Fruit fly (Drosophila melanogaster) whole organism, embryonic: ENCODE results near the gene CG45072.
A peak's percentile ranks its signal among the peaks of the same experiment; 100 is the strongest.

ENCODE experiments used
- Bdp1 ChIP-seq: fragments of 200-800 bp; sonication (Bioruptor generic); optimal IDR thresholded peaks from 3 replicates; lab custom pipeline; 2016; ENCODE audit warnings: missing biosample characterization, missing genetic modification characterization
- CG10366 ChIP-seq: fragments of 200-800 bp; sonication (Bioruptor generic); IDR thresholded peaks from 2 replicates; pipeline ENCODE4 v1.3.6; 2022; ENCODE audit warnings: missing biosample characterization, missing genetic modification characterization
- CG11398 ChIP-seq: fragments of 200-800 bp; sonication (Bioruptor generic); optimal IDR thresholded peaks from 2 replicates; lab custom pipeline; 2016; ENCODE audit warnings: missing biosample characterization, missing genetic modification characterization
- CG12104 ChIP-seq: fragments of 200-800 bp; sonication (Bioruptor generic); optimal IDR thresholded peaks from 3 replicates; lab custom pipeline; 2016; ENCODE audit warnings: missing biosample characterization, missing genetic modification characterization
- CG12391 ChIP-seq: fragments of 200-800 bp; sonication (Bioruptor generic); optimal IDR thresholded peaks from 3 replicates; lab custom pipeline; 2018; ENCODE audit warnings: missing biosample characterization, mild to moderate bottlenecking, missing genetic modification characterization, moderate library complexity
- CG13123 ChIP-seq: fragments of 200-800 bp; sonication (Bioruptor generic); optimal IDR thresholded peaks from 2 replicates; lab custom pipeline; 2016; ENCODE audit warnings: missing biosample characterization, missing genetic modification characterization
- CG14860 ChIP-seq: fragments of 200-800 bp; sonication (Bioruptor generic); IDR thresholded peaks from 3 replicates; pipeline ENCODE4 v1.3.6; 2022; ENCODE audit warnings: missing biosample characterization, missing genetic modification characterization; ENCODE audit not compliant: partially characterized antibody
- CG15601 ChIP-seq: fragments of 200-800 bp; sonication (Bioruptor generic); optimal IDR thresholded peaks from 3 replicates; lab custom pipeline; 2019; ENCODE audit warnings: missing biosample characterization, mild to moderate bottlenecking, missing genetic modification characterization, moderate library complexity
- CG15696 ChIP-seq: fragments of 200-800 bp; sonication (Bioruptor generic); optimal IDR thresholded peaks from 2 replicates; lab custom pipeline; 2019; ENCODE audit warnings: missing biosample characterization, mild to moderate bottlenecking, missing genetic modification characterization, moderate library complexity
- CG17328 ChIP-seq: fragments of 200-800 bp; sonication (Bioruptor generic); IDR thresholded peaks from 2 replicates; pipeline ENCODE4 v1.3.6; 2022; ENCODE audit warnings: missing biosample characterization, missing genetic modification characterization
- CG18262 ChIP-seq: fragments of 200-800 bp; optimal IDR thresholded peaks from 3 replicates; lab custom pipeline; 2019; ENCODE audit warnings: missing biosample characterization, mild to moderate bottlenecking, missing genetic modification characterization, moderate library complexity
- CG2116 ChIP-seq: fragments of 200-800 bp; sonication (Bioruptor generic); optimal IDR thresholded peaks from 3 replicates; lab custom pipeline; 2018; ENCODE audit warnings: missing biosample characterization, mild to moderate bottlenecking, missing genetic modification characterization
- CG2199 ChIP-seq: fragments of 200-800 bp; sonication (Bioruptor generic); IDR thresholded peaks from 3 replicates; pipeline ENCODE4 v1.3.6; 2022; ENCODE audit warnings: missing biosample characterization, missing genetic modification characterization
- CG2202 ChIP-seq: fragments of 200-800 bp; sonication (Bioruptor generic); optimal IDR thresholded peaks from 2 replicates; lab custom pipeline; 2018; ENCODE audit warnings: missing biosample characterization, mild to moderate bottlenecking, missing genetic modification characterization
- CG31388 ChIP-seq: fragments of 200-800 bp; sonication (Bioruptor generic); optimal IDR thresholded peaks from 2 replicates; lab custom pipeline; 2016; ENCODE audit warnings: missing biosample characterization, missing genetic modification characterization
- CG32772 ChIP-seq: fragments of 200-800 bp; sonication (Bioruptor generic); IDR thresholded peaks from 2 replicates; pipeline ENCODE4 v1.3.6; 2022; ENCODE audit warnings: missing biosample characterization, missing genetic modification characterization
- CG4424 ChIP-seq: fragments of 200-800 bp; sonication (Bioruptor generic); optimal IDR thresholded peaks from 3 replicates; lab custom pipeline; 2016; ENCODE audit warnings: missing biosample characterization, missing genetic modification characterization
- CG6254 ChIP-seq: fragments of 200-800 bp; sonication (Bioruptor generic); optimal IDR thresholded peaks from 3 replicates; lab custom pipeline; 2017; ENCODE audit warnings: mild to moderate bottlenecking, missing biosample characterization, missing genetic modification reagents, missing genetic modification characterization
- CG6689 ChIP-seq: fragments of 200-800 bp; sonication (Bioruptor generic); IDR thresholded peaks from 2 replicates; pipeline ENCODE4 v1.3.6; 2022; ENCODE audit warnings: missing biosample characterization, missing genetic modification characterization
- CG8765 ChIP-seq: fragments of 200-800 bp; sonication (Bioruptor generic); IDR thresholded peaks from 2 replicates; pipeline ENCODE4 v1.3.6; 2022; ENCODE audit warnings: missing biosample characterization, missing genetic modification characterization
- CG9727 ChIP-seq: fragments of 200-800 bp; sonication (Bioruptor generic); optimal IDR thresholded peaks from 3 replicates; lab custom pipeline; 2017; ENCODE audit warnings: missing biosample characterization, mild to moderate bottlenecking, missing genetic modification characterization
- CG9932 ChIP-seq: fragments of 200-800 bp; sonication (Bioruptor generic); IDR thresholded peaks from 2 replicates; pipeline ENCODE4 v1.3.6; 2022; ENCODE audit warnings: missing biosample characterization, missing genetic modification characterization
- Gsc ChIP-seq: fragments of 200-800 bp; sonication (Bioruptor generic); IDR thresholded peaks from 2 replicates; pipeline ENCODE4 v1.3.6; 2022; ENCODE audit warnings: missing biosample characterization, missing genetic modification characterization
- HHEX ChIP-seq: fragments of 200-800 bp; sonication (Bioruptor generic); optimal IDR thresholded peaks from 3 replicates; lab custom pipeline; 2017; ENCODE audit warnings: missing biosample characterization, mild to moderate bottlenecking, missing genetic modification characterization, missing genetic modification reagents
- HLH54F ChIP-seq: fragments of 200-800 bp; sonication (Bioruptor generic); optimal IDR thresholded peaks from 3 replicates; lab custom pipeline; 2016; ENCODE audit warnings: missing biosample characterization, missing genetic modification characterization
- Hmx ChIP-seq: fragments of 200-800 bp; sonication (Bioruptor generic); optimal IDR thresholded peaks from 2 replicates; lab custom pipeline; 2016; ENCODE audit warnings: missing biosample characterization, missing genetic modification characterization
- Mrtf ChIP-seq: fragments of 200-800 bp; sonication (Bioruptor generic); IDR thresholded peaks from 3 replicates; pipeline ENCODE4 v1.3.6; 2022; ENCODE audit warnings: missing biosample characterization, missing genetic modification characterization
- Opbp ChIP-seq: fragments of 200-800 bp; sonication (Bioruptor generic); IDR thresholded peaks from 3 replicates; pipeline ENCODE4 v1.3.6; 2022; ENCODE audit warnings: missing biosample characterization, missing genetic modification characterization; ENCODE audit not compliant: partially characterized antibody
- Poxn ChIP-seq: fragments of 200-800 bp; sonication (Bioruptor generic); IDR thresholded peaks from 2 replicates; pipeline ENCODE4 v1.3.6; 2022; ENCODE audit warnings: missing biosample characterization, missing genetic modification characterization
- Ptx1 ChIP-seq: fragments of 200-800 bp; sonication (Bioruptor generic); IDR thresholded peaks from 2 replicates; pipeline ENCODE4 v1.3.6; 2022; ENCODE audit warnings: missing biosample characterization, missing genetic modification characterization
- ap ChIP-seq: fragments of 200-800 bp; sonication (Bioruptor generic); IDR thresholded peaks from 2 replicates; pipeline ENCODE4 v1.3.6; 2022; ENCODE audit warnings: missing biosample characterization, missing genetic modification characterization
- dan ChIP-seq: fragments of 200-800 bp; sonication (Bioruptor generic); IDR thresholded peaks from 2 replicates; pipeline ENCODE4 v1.3.6; 2022; ENCODE audit warnings: missing biosample characterization, missing genetic modification characterization
- danr ChIP-seq: fragments of 200-800 bp; sonication (Bioruptor generic); IDR thresholded peaks from 2 replicates; pipeline ENCODE4 v1.3.6; 2022; ENCODE audit warnings: missing biosample characterization, missing genetic modification characterization
- dysf ChIP-seq: fragments of 200-800 bp; sonication (Bioruptor generic); IDR thresholded peaks from 3 replicates; pipeline ENCODE4 v1.3.6; 2022; ENCODE audit warnings: missing biosample characterization, missing genetic modification characterization
- eyg ChIP-seq: fragments of 200-800 bp; sonication (Bioruptor generic); optimal IDR thresholded peaks from 3 replicates; lab custom pipeline; 2016; ENCODE audit warnings: missing biosample characterization, missing genetic modification characterization
- fd96Cb ChIP-seq: fragments of 200-800 bp; sonication (Bioruptor generic); optimal IDR thresholded peaks from 2 replicates; lab custom pipeline; 2018; ENCODE audit warnings: missing biosample characterization, mild to moderate bottlenecking, missing genetic modification characterization, moderate library complexity
- gcm ChIP-seq: fragments of 200-800 bp; sonication (Bioruptor generic); optimal IDR thresholded peaks from 2 replicates; lab custom pipeline; 2019; ENCODE audit warnings: missing biosample characterization, mild to moderate bottlenecking, missing genetic modification characterization, moderate library complexity
- gcm2 ChIP-seq: fragments of 200-800 bp; sonication (Bioruptor generic); optimal IDR thresholded peaks from 2 replicates; lab custom pipeline; 2016; ENCODE audit warnings: missing biosample characterization, missing genetic modification characterization
- gfzf ChIP-seq: fragments of 200-800 bp; sonication (Bioruptor generic); optimal IDR thresholded peaks from 2 replicates; lab custom pipeline; 2016; ENCODE audit warnings: missing biosample characterization, mild to moderate bottlenecking, missing genetic modification characterization, moderate library complexity
- ham ChIP-seq: fragments of 200-800 bp; sonication (Bioruptor generic); IDR thresholded peaks from 2 replicates; pipeline ENCODE4 v1.3.6; 2022; ENCODE audit warnings: missing biosample characterization, missing genetic modification characterization
- hth ChIP-seq: fragments of >200 bp; optimal IDR thresholded peaks from 2 replicates; lab custom pipeline; 2017; ENCODE audit warnings: inconsistent platforms
- lmd ChIP-seq: fragments of 200-800 bp; sonication (Bioruptor generic); IDR thresholded peaks from 2 replicates; pipeline ENCODE4 v1.3.6; 2022; ENCODE audit warnings: missing biosample characterization, missing genetic modification characterization
- nmo ChIP-seq: fragments of 200-800 bp; sonication (Bioruptor generic); optimal IDR thresholded peaks from 2 replicates; lab custom pipeline; 2018; ENCODE audit warnings: missing biosample characterization, mild to moderate bottlenecking, missing genetic modification characterization, moderate library complexity
- odd ChIP-seq: fragments of 200-800 bp; sonication (Bioruptor generic); optimal IDR thresholded peaks from 2 replicates; lab custom pipeline; 2017; ENCODE audit warnings: missing biosample characterization, mild to moderate bottlenecking, missing genetic modification characterization
- pho ChIP-seq: fragments of 200-800 bp; sonication (Bioruptor generic); optimal IDR thresholded peaks from 2 replicates; lab custom pipeline; 2016; ENCODE audit warnings: missing biosample characterization, missing genetic modification characterization
- prd ChIP-seq, 3 experiments: fragments of >200 bp in 2 of 3; fragments of 200-800 bp in 1 of 3; sonication (Bioruptor generic) in 1 of 3; optimal IDR thresholded peaks in 2 of 3; IDR thresholded peaks in 1 of 3; 2 replicates in 2 of 3; 3 replicates in 1 of 3; pipeline versions ENCODE4 v1.3.6 to Lab custom; 2017 to 2022; ENCODE audit warnings: missing biosample characterization in 1 of 3, missing genetic modification characterization in 1 of 3
- psq ChIP-seq: fragments of 200-800 bp; sonication (Bioruptor generic); optimal IDR thresholded peaks from 2 replicates; lab custom pipeline; 2017; ENCODE audit warnings: missing biosample characterization, missing genetic modification characterization
- slou ChIP-seq: fragments of 200-800 bp; sonication (Bioruptor generic); optimal IDR thresholded peaks from 3 replicates; lab custom pipeline; 2016; ENCODE audit warnings: missing biosample characterization, missing genetic modification characterization
- so ChIP-seq: fragments of 200-800 bp; sonication (Bioruptor generic); IDR thresholded peaks from 3 replicates; pipeline ENCODE4 v1.3.6; 2022; ENCODE audit warnings: missing biosample characterization, missing genetic modification characterization
- sob ChIP-seq: fragments of 200-800 bp; sonication (Bioruptor generic); IDR thresholded peaks from 2 replicates; pipeline ENCODE4 v1.3.6; 2022; ENCODE audit warnings: missing biosample characterization, missing genetic modification characterization
- trem ChIP-seq: fragments of 200-800 bp; optimal IDR thresholded peaks from 3 replicates; lab custom pipeline; 2019; ENCODE audit warnings: missing biosample characterization, mild to moderate bottlenecking, missing genetic modification characterization, moderate library complexity
- usp ChIP-seq: fragments of >200 bp; optimal IDR thresholded peaks from 2 replicates; lab custom pipeline; 2017; ENCODE audit warnings: missing biosample characterization, missing genetic modification characterization

CG45072 gene

dm6 chr3R:30160312-30160942, 37.4 kb upstream of the CG45072 start, which contains the start of gene CG11498:
TSS of gene CG11498 (minus strand) at chr3R:30160473.
- TF ChIP-seq CG4424 (GFP tag; lab: Kevin White, UChicago): no peak
- TF ChIP-seq psq (GFP tag; lab: Kevin White, UChicago): no peak
- no peak for TF ChIP-seq Ptx1
- no peak for TF ChIP-seq ham (GFP tag; lab: Robert Waterston, UW)
- TF ChIP-seq sob (GFP tag; lab: Robert Waterston, UW): no peak
- no peak for TF ChIP-seq slou (GFP tag; lab: Kevin White, UChicago)
- TF ChIP-seq CG8765 (GFP tag; lab: Robert Waterston, UW): no peak
- TF ChIP-seq Poxn (GFP tag; lab: Robert Waterston, UW): no peak
- TF ChIP-seq fd96Cb (tag; lab: Kevin White, UChicago): no peak
- TF ChIP-seq CG15601 (tag; lab: Kevin White, UChicago): no peak
- TF ChIP-seq usp (GFP tag; lab: Kevin White, UChicago): no peak
- no peak for TF ChIP-seq odd (GFP tag; lab: Kevin White, UChicago)
- no peak for TF ChIP-seq gcm (GFP tag; lab: Kevin White, UChicago)
- no peak for TF ChIP-seq CG2202 (tag; lab: Kevin White, UChicago)
- 0 out of 3 replicates have a peak, but pooled peaks have one; percentile 11 for TF ChIP-seq dysf (GFP tag; lab: Robert Waterston, UW)
- TF ChIP-seq CG6254: no peak
- TF ChIP-seq Opbp (GFP tag; lab: Robert Waterston, UW): no peak
- TF ChIP-seq Gsc: no peak
- TF ChIP-seq CG2199 (GFP tag; lab: Robert Waterston, UW): peak; percentile 88
- TF ChIP-seq CG11398 (GFP tag; lab: Kevin White, UChicago): no peak
- TF ChIP-seq trem (tag; lab: Kevin White, UChicago): no peak
- no peak for TF ChIP-seq CG18262
- no peak for TF ChIP-seq Hmx (GFP tag; lab: Kevin White, UChicago)
- TF ChIP-seq lmd (GFP tag; lab: Robert Waterston, UW): no peak
- TF ChIP-seq CG9932 (GFP tag; lab: Robert Waterston, UW): no peak
- TF ChIP-seq gcm2: no peak
- no peak for TF ChIP-seq CG15696 (tag; lab: Kevin White, UChicago)
- no peak for TF ChIP-seq nmo (GFP tag; lab: Kevin White, UChicago)
- TF ChIP-seq CG12391 (tag; lab: Kevin White, UChicago): no peak
- no peak for TF ChIP-seq hth
- 0 out of 3 replicates have a peak, but pooled peaks have one; percentile 44 for TF ChIP-seq so (GFP tag; lab: Robert Waterston, UW)
- TF ChIP-seq CG6689 (GFP tag; lab: Robert Waterston, UW): no peak
- TF ChIP-seq Bdp1 (GFP tag; lab: Kevin White, UChicago): no peak
- no peak for TF ChIP-seq prd (optimal IDR thresholded peaks at IDR 0.05; lab: Kevin White, UChicago)
- TF ChIP-seq prd (GFP tag; IDR thresholded peaks at IDR 0.05; lab: Robert Waterston, UW): no peak
- TF ChIP-seq CG12104 (GFP tag; lab: Kevin White, UChicago): no peak
- no peak for TF ChIP-seq CG10366
- no peak for TF ChIP-seq CG13123 (GFP tag; lab: Kevin White, UChicago)
- TF ChIP-seq pho (GFP tag; lab: Kevin White, UChicago): no peak
- TF ChIP-seq HHEX: no peak
- TF ChIP-seq CG31388: no peak
- no peak for TF ChIP-seq Mrtf (GFP tag; lab: Robert Waterston, UW)
- no peak for TF ChIP-seq CG14860 (GFP tag; lab: Robert Waterston, UW)
- no peak for TF ChIP-seq ap (GFP tag; lab: Robert Waterston, UW)
- no peak for TF ChIP-seq dan (GFP tag; lab: Robert Waterston, UW)
- no peak for TF ChIP-seq danr (GFP tag; lab: Robert Waterston, UW)
- TF ChIP-seq CG2116: no peak
- no peak for TF ChIP-seq eyg (GFP tag; lab: Kevin White, UChicago)
- no peak for TF ChIP-seq HLH54F (GFP tag; lab: Kevin White, UChicago)
- TF ChIP-seq CG17328 (GFP tag; lab: Robert Waterston, UW): no peak
- TF ChIP-seq CG9727: no peak
- no peak for TF ChIP-seq CG32772 (GFP tag; lab: Robert Waterston, UW)
- no peak for TF ChIP-seq gfzf (GFP tag; lab: Kevin White, UChicago)
